Fruit fly (Drosophila melanogaster) whole organism, embryonic: Measurements from ENCODE around the gene CG10132.

ENCODE experiments used
- Atf-2 ChIP-seq: fragments of 200-800 bp; sonication (Bioruptor generic); optimal IDR thresholded peaks from 2 replicates; lab custom pipeline; 2016; ENCODE audit warnings: missing biosample characterization, missing genetic modification characterization
- BEAF-32 ChIP-seq: fragments of 200-800 bp; sonication (Bioruptor generic); optimal IDR thresholded peaks from 3 replicates; lab custom pipeline; 2017; ENCODE audit warnings: missing biosample characterization, missing genetic modification characterization, mild to moderate bottlenecking, moderate library complexity, missing genetic modification reagents
- CG10267 ChIP-seq: fragments of 200-800 bp; sonication (Bioruptor generic); optimal IDR thresholded peaks from 2 replicates; lab custom pipeline; 2018; ENCODE audit warnings: missing biosample characterization, mild to moderate bottlenecking, missing genetic modification characterization, moderate library complexity
- CG13287 ChIP-seq: fragments of 200-800 bp; sonication (Bioruptor generic); IDR thresholded peaks from 2 replicates; pipeline ENCODE4 v1.3.6; 2022; ENCODE audit warnings: missing biosample characterization, missing genetic modification characterization; ENCODE audit not compliant: partially characterized antibody
- CG14441 ChIP-seq: fragments of 200-800 bp; sonication (Bioruptor generic); IDR thresholded peaks from 2 replicates; pipeline ENCODE4 v1.3.6; 2022; ENCODE audit warnings: missing biosample characterization, missing genetic modification characterization
- CG1647 ChIP-seq: fragments of 200-800 bp; sonication (Bioruptor generic); optimal IDR thresholded peaks from 3 replicates; lab custom pipeline; 2016; ENCODE audit warnings: missing biosample characterization, missing genetic modification characterization
- CG17612 ChIP-seq: fragments of 200-800 bp; sonication (Bioruptor generic); IDR thresholded peaks from 2 replicates; pipeline ENCODE4 v1.3.6; 2022; ENCODE audit warnings: missing biosample characterization, missing genetic modification characterization
- CG2129 ChIP-seq: fragments of 200-800 bp; sonication (Bioruptor generic); IDR thresholded peaks from 2 replicates; pipeline ENCODE4 v1.3.6; 2022; ENCODE audit warnings: missing biosample characterization, missing genetic modification characterization; ENCODE audit not compliant: partially characterized antibody
- CG30020 ChIP-seq: fragments of 200-800 bp; optimal IDR thresholded peaks from 2 replicates; lab custom pipeline; 2019; ENCODE audit warnings: missing biosample characterization, mild to moderate bottlenecking, missing genetic modification characterization, moderate library complexity
- CG30431 ChIP-seq: fragments of 200-800 bp; sonication (Bioruptor generic); optimal IDR thresholded peaks from 2 replicates; lab custom pipeline; 2017; ENCODE audit warnings: missing biosample characterization, missing genetic modification characterization
- CG4424 ChIP-seq: fragments of 200-800 bp; sonication (Bioruptor generic); optimal IDR thresholded peaks from 3 replicates; lab custom pipeline; 2016; ENCODE audit warnings: missing biosample characterization, missing genetic modification characterization
- CG4820 ChIP-seq: fragments of 200-800 bp; sonication (Bioruptor generic); optimal IDR thresholded peaks from 3 replicates; lab custom pipeline; 2016; ENCODE audit warnings: missing biosample characterization, missing genetic modification characterization
- CG6175 ChIP-seq: fragments of 200-800 bp; sonication (Bioruptor generic); IDR thresholded peaks from 3 replicates; pipeline ENCODE4 v1.3.6; 2022; ENCODE audit warnings: missing biosample characterization, missing genetic modification characterization
- CG9876 ChIP-seq: fragments of 200-800 bp; sonication (Bioruptor generic); optimal IDR thresholded peaks from 2 replicates; lab custom pipeline; 2016; ENCODE audit warnings: missing biosample characterization, missing genetic modification characterization
- Dad ChIP-seq: fragments of 200-800 bp; sonication (Bioruptor generic); optimal IDR thresholded peaks from 3 replicates; lab custom pipeline; 2016; ENCODE audit warnings: missing biosample characterization, missing genetic modification characterization
- Dll ChIP-seq: fragments of 200-800 bp; sonication (Bioruptor generic); IDR thresholded peaks from 4 replicates; pipeline ENCODE4 v1.3.6; 2022; ENCODE audit warnings: missing biosample characterization, missing genetic modification characterization; ENCODE audit not compliant: partially characterized antibody
- Doc3 ChIP-seq: fragments of 200-800 bp; sonication (Bioruptor generic); IDR thresholded peaks from 3 replicates; pipeline ENCODE4 v1.3.6; 2022; ENCODE audit warnings: missing biosample characterization, missing genetic modification characterization; ENCODE audit not compliant: partially characterized antibody
- Dp ChIP-seq: fragments of 200-800 bp; sonication (Bioruptor generic); optimal IDR thresholded peaks from 2 replicates; lab custom pipeline; 2018; ENCODE audit warnings: missing biosample characterization, mild to moderate bottlenecking, missing genetic modification characterization, moderate library complexity
- E2f2 ChIP-seq: fragments of 200-800 bp; sonication (Bioruptor generic); IDR thresholded peaks from 2 replicates; pipeline ENCODE4 v1.3.6; 2022; ENCODE audit warnings: missing biosample characterization, missing genetic modification characterization
- Eip74EF ChIP-seq, 2 experiments: fragments of 200-800 bp in 1 of 2; fragments of >200 bp in 1 of 2; sonication (Bioruptor generic) in 1 of 2; optimal IDR thresholded peaks; 2 replicates each; lab custom pipeline; 2017 to 2019; ENCODE audit warnings: missing biosample characterization in 2 of 2, missing genetic modification characterization in 2 of 2, mild to moderate bottlenecking in 1 of 2, moderate library complexity in 1 of 2
- Ets97D ChIP-seq: fragments of 200-800 bp; sonication (Bioruptor generic); optimal IDR thresholded peaks from 3 replicates; lab custom pipeline; 2016; ENCODE audit warnings: missing biosample characterization, missing genetic modification characterization
- Fer1 ChIP-seq: fragments of 200-800 bp; sonication (Bioruptor generic); optimal IDR thresholded peaks from 2 replicates; lab custom pipeline; 2017; ENCODE audit warnings: missing biosample characterization, mild to moderate bottlenecking, missing genetic modification characterization
- HLH3B ChIP-seq: fragments of 200-800 bp; sonication (Bioruptor generic); IDR thresholded peaks from 2 replicates; pipeline ENCODE4 v1.3.6; 2022; ENCODE audit warnings: missing biosample characterization, missing genetic modification characterization
- HLHmδ ChIP-seq: fragments of 200-800 bp; sonication (Bioruptor generic); optimal IDR thresholded peaks from 2 replicates; lab custom pipeline; 2018; ENCODE audit warnings: missing biosample characterization, mild to moderate bottlenecking, missing genetic modification characterization, moderate library complexity
- Hey ChIP-seq: fragments of 200-800 bp; sonication (Bioruptor generic); optimal IDR thresholded peaks from 3 replicates; lab custom pipeline; 2018; ENCODE audit warnings: missing biosample characterization, mild to moderate bottlenecking, missing genetic modification characterization
- MBD-R2 ChIP-seq: fragments of 200-800 bp; sonication (Bioruptor generic); IDR thresholded peaks from 2 replicates; pipeline ENCODE4 v1.3.6; 2022; ENCODE audit warnings: missing biosample characterization, missing genetic modification characterization
- Myb ChIP-seq: fragments of 200-800 bp; sonication (Bioruptor generic); optimal IDR thresholded peaks from 2 replicates; lab custom pipeline; 2016; ENCODE audit warnings: missing biosample characterization, missing genetic modification characterization
- Nf-YA ChIP-seq: fragments of 200-800 bp; sonication (Bioruptor generic); IDR thresholded peaks from 2 replicates; pipeline ENCODE4 v1.3.6; 2022; ENCODE audit warnings: missing biosample characterization, missing genetic modification characterization
- Sox102F ChIP-seq: fragments of 200-800 bp; sonication (Bioruptor generic); optimal IDR thresholded peaks from 2 replicates; lab custom pipeline; 2018; ENCODE audit warnings: missing biosample characterization, mild to moderate bottlenecking, missing genetic modification characterization, moderate library complexity
- Tbp ChIP-seq: fragments of >200 bp; optimal IDR thresholded peaks from 2 replicates; lab custom pipeline; 2018; ENCODE audit warnings: missing biosample characterization, missing genetic modification characterization
- Usf ChIP-seq: fragments of 200-800 bp; sonication (Bioruptor generic); optimal IDR thresholded peaks from 2 replicates; lab custom pipeline; 2017; ENCODE audit warnings: missing genotype, missing biosample characterization, missing genetic modification characterization
- YL-1 ChIP-seq: fragments of 200-800 bp; sonication (Bioruptor generic); optimal IDR thresholded peaks from 3 replicates; lab custom pipeline; 2017; ENCODE audit warnings: missing biosample characterization, mild to moderate bottlenecking, missing genetic modification characterization
- bbx ChIP-seq: fragments of 200-800 bp; sonication (Bioruptor generic); IDR thresholded peaks from 2 replicates; pipeline ENCODE4 v1.3.6; 2022; ENCODE audit warnings: missing biosample characterization, missing genetic modification characterization; ENCODE audit not compliant: partially characterized antibody
- crp ChIP-seq, 2 experiments: fragments of 200-800 bp; sonication (Bioruptor generic); optimal IDR thresholded peaks; 2 replicates in 1 of 2; 3 replicates in 1 of 2; lab custom pipeline; 2017; ENCODE audit warnings: missing biosample characterization in 2 of 2, missing genetic modification characterization in 2 of 2, mild to moderate bottlenecking in 1 of 2, moderate library complexity in 1 of 2
- dm ChIP-seq: fragments of 200-800 bp; sonication (Bioruptor generic); optimal IDR thresholded peaks from 3 replicates; lab custom pipeline; 2016; ENCODE audit warnings: missing biosample characterization, missing genetic modification characterization
- dmrt11E ChIP-seq: fragments of 200-800 bp; sonication (Bioruptor generic); optimal IDR thresholded peaks from 3 replicates; lab custom pipeline; 2018; ENCODE audit warnings: missing biosample characterization, mild to moderate bottlenecking, missing genetic modification characterization, moderate library complexity
- ems ChIP-seq: fragments of 200-800 bp; sonication (Bioruptor generic); optimal IDR thresholded peaks from 3 replicates; lab custom pipeline; 2016; ENCODE audit warnings: missing biosample characterization, missing genetic modification characterization
- eve ChIP-seq, 2 experiments: fragments of >200 bp; optimal IDR thresholded peaks; 2 replicates each; lab custom pipeline; 2017; ENCODE audit warnings: missing biosample characterization in 2 of 2, missing genetic modification characterization in 2 of 2
- insv ChIP-seq, 2 experiments: fragments of 200-800 bp; sonication (Bioruptor generic); optimal IDR thresholded peaks; 3 replicates each; lab custom pipeline; 2016 to 2018; ENCODE audit warnings: missing biosample characterization in 2 of 2, missing genetic modification characterization in 2 of 2
- inv ChIP-seq: fragments of 200-800 bp; sonication (Bioruptor generic); IDR thresholded peaks from 2 replicates; pipeline ENCODE4 v1.3.6; 2022; ENCODE audit warnings: missing biosample characterization, missing genetic modification characterization; ENCODE audit not compliant: partially characterized antibody
- jing ChIP-seq: fragments of 200-800 bp; sonication (Bioruptor generic); optimal IDR thresholded peaks from 2 replicates; lab custom pipeline; 2018; ENCODE audit warnings: missing biosample characterization, mild to moderate bottlenecking, missing genetic modification characterization
- luna ChIP-seq: fragments of 200-800 bp; sonication (Bioruptor generic); optimal IDR thresholded peaks from 2 replicates; lab custom pipeline; 2016; ENCODE audit warnings: missing biosample characterization, missing genetic modification characterization
- mam ChIP-seq: fragments of 200-800 bp; sonication (Bioruptor generic); optimal IDR thresholded peaks from 3 replicates; lab custom pipeline; 2016; ENCODE audit warnings: missing biosample characterization, missing genetic modification characterization
- mirr ChIP-seq: fragments of 200-800 bp; sonication (Bioruptor generic); optimal IDR thresholded peaks from 3 replicates; lab custom pipeline; 2018; ENCODE audit warnings: missing biosample characterization, mild to moderate bottlenecking, missing genetic modification characterization
- pan ChIP-seq, 4 experiments: fragments of >200 bp in 3 of 4; fragments of 200-800 bp in 1 of 4; sonication (Bioruptor generic) in 1 of 4; optimal IDR thresholded peaks in 3 of 4; IDR thresholded peaks in 1 of 4; 2 replicates each; pipeline versions ENCODE4 v1.3.6 to Lab custom; 2017 to 2022; ENCODE audit warnings: missing biosample characterization in 2 of 4, missing genetic modification characterization in 2 of 4, mixed read lengths in 1 of 4
- ranshi ChIP-seq: fragments of 200-800 bp; sonication (Bioruptor generic); IDR thresholded peaks from 2 replicates; pipeline ENCODE4 v1.3.6; 2022; ENCODE audit warnings: missing biosample characterization, missing genetic modification characterization
- row ChIP-seq: fragments of 200-800 bp; sonication (Bioruptor generic); IDR thresholded peaks from 3 replicates; pipeline ENCODE4 v1.3.6; 2022; ENCODE audit warnings: missing biosample characterization, missing genetic modification characterization
- scrt ChIP-seq: fragments of 200-800 bp; sonication (Bioruptor generic); optimal IDR thresholded peaks from 2 replicates; lab custom pipeline; 2018; ENCODE audit warnings: missing biosample characterization, mild to moderate bottlenecking, missing genetic modification characterization, moderate library complexity
- sisA ChIP-seq: fragments of 200-800 bp; sonication (Bioruptor generic); IDR thresholded peaks from 2 replicates; pipeline ENCODE4 v1.3.6; 2022; ENCODE audit warnings: missing biosample characterization, missing genetic modification characterization
- sob ChIP-seq: fragments of 200-800 bp; sonication (Bioruptor generic); IDR thresholded peaks from 2 replicates; pipeline ENCODE4 v1.3.6; 2022; ENCODE audit warnings: missing biosample characterization, missing genetic modification characterization

CG10132 gene

dm6 chr2L:19530092-19530491 is 11.5 kb downstream of the CG10132 start, which contains the start of gene CG10165 (continued):
- no peak for TF ChIP-seq Hey
- TF ChIP-seq Dad, result no peak
- no peak for TF ChIP-seq dmrt11E (tag; lab: Kevin White, UChicago)
- no peak for TF ChIP-seq CG4820 (GFP tag; lab: Kevin White, UChicago)
- no peak for TF ChIP-seq Eip74EF (GFP tag; optimal IDR thresholded peaks at IDR 0.05; lab: Kevin White, UChicago)
- no peak for TF ChIP-seq Atf-2
- TF ChIP-seq MBD-R2 (GFP tag; lab: Robert Waterston, UW), result peak; percentile 83
- no peak for TF ChIP-seq CG9876 (GFP tag; lab: Kevin White, UChicago)
- TF ChIP-seq HLH3B (GFP tag; lab: Robert Waterston, UW), result no peak
- no peak for TF ChIP-seq CG2129 (GFP tag; lab: Robert Waterston, UW)
- peak; percentile 94 for TF ChIP-seq CG10267 (tag; lab: Kevin White, UChicago)
- TF ChIP-seq CG30431 (GFP tag; lab: Kevin White, UChicago), result no peak
- TF ChIP-seq row (GFP tag; lab: Robert Waterston, UW), result no peak
- peak; percentile 45; the same call in 2 of the 4 replicates for TF ChIP-seq Dll (GFP tag; lab: Robert Waterston, UW)
- TF ChIP-seq Nf-YA (GFP tag; lab: Robert Waterston, UW), result 0 out of 2 replicates have a peak, but pooled peaks have one; percentile 22
- no peak for TF ChIP-seq sisA (GFP tag; lab: Robert Waterston, UW)
- no peak for TF ChIP-seq jing (GFP tag; lab: Kevin White, UChicago)
- no peak for TF ChIP-seq pan (optimal IDR thresholded peaks at IDR 0.05; lab: Kevin White, UChicago)
- no peak for TF ChIP-seq pan (GFP tag; optimal IDR thresholded peaks at IDR 0.05 in 1 of 2, IDR thresholded peaks at IDR 0.05 in 1 of 2)
- no peak for TF ChIP-seq CG13287 (GFP tag; lab: Robert Waterston, UW)
- TF ChIP-seq HLHmδ, result no peak
- TF ChIP-seq E2f2 (GFP tag; lab: Robert Waterston, UW), result 0 out of 2 replicates have a peak, but pooled peaks have one; percentile 12
- no peak for TF ChIP-seq mam
- TF ChIP-seq BEAF-32 (GFP tag; lab: Kevin White, UChicago), result peak; percentile 12
- TF ChIP-seq CG14441, result no peak
- TF ChIP-seq CG17612 (GFP tag; lab: Robert Waterston, UW), result no peak
- TF ChIP-seq Ets97D (GFP tag; lab: Kevin White, UChicago), result peak; percentile 21
- TF ChIP-seq crp (GFP tag; optimal IDR thresholded peaks at IDR 0.05; lab: Kevin White, UChicago), result peak; percentile 49 to 88
- TF ChIP-seq Myb, result peak; percentile 96
- peak; percentile 11 for TF ChIP-seq Dp (GFP tag; lab: Kevin White, UChicago)
- TF ChIP-seq Fer1, result peak; percentile 2
- no peak for TF ChIP-seq dm
- no peak for TF ChIP-seq Doc3 (GFP tag; lab: Robert Waterston, UW)
- TF ChIP-seq bbx (GFP tag; lab: Robert Waterston, UW), result no peak
- no peak for TF ChIP-seq scrt (GFP tag; lab: Kevin White, UChicago)

dm6 chr2L:19533247-19533646 is 14.6 kb downstream of the CG10132 start, which contains the start of gene CG33116:
Gene CG33116, plus strand, starts transcription at chr2L:19533479.
- peak; percentile 83 for TF ChIP-seq ems (GFP tag; lab: Kevin White, UChicago)
- no peak for TF ChIP-seq eve (GFP tag; optimal IDR thresholded peaks at IDR 0.05; lab: Kevin White, UChicago)
- peak; percentile 23; the same call in 1 of the 2 replicates for TF ChIP-seq inv (GFP tag; lab: Robert Waterston, UW)
- TF ChIP-seq CG6175 (GFP tag; lab: Robert Waterston, UW), result peak; percentile 62; the same call in 1 of the 3 replicates
- peak; percentile 76 for TF ChIP-seq Sox102F (GFP tag; lab: Kevin White, UChicago)
- TF ChIP-seq CG1647 (GFP tag; lab: Kevin White, UChicago), result peak; percentile 73
- peak; percentile 86 for TF ChIP-seq CG4424 (GFP tag; lab: Kevin White, UChicago)
- TF ChIP-seq ranshi, result peak; percentile 77; the same call in 1 of the 2 replicates
- TF ChIP-seq Usf (GFP tag; lab: Kevin White, UChicago), result peak; percentile 65
- peak in 1 of 2 experiments; percentile 25 for TF ChIP-seq insv (GFP tag; optimal IDR thresholded peaks at IDR 0.05; lab: Kevin White, UChicago)
- peak; percentile 68 for TF ChIP-seq YL-1 (GFP tag; lab: Kevin White, UChicago)
- no peak for TF ChIP-seq Tbp (GFP tag; lab: Kevin White, UChicago)
- peak; percentile 61 for TF ChIP-seq CG30020 (tag; lab: Kevin White, UChicago)
- TF ChIP-seq pan (optimal IDR thresholded peaks at IDR 0.05; lab: Kevin White, UChicago), result no peak
- TF ChIP-seq pan (GFP tag; optimal IDR thresholded peaks at IDR 0.05 in 1 of 2, IDR thresholded peaks at IDR 0.05 in 1 of 2), result peak in 1 of 2 experiments; percentile 80
- peak; percentile 12 for TF ChIP-seq luna (GFP tag; lab: Kevin White, UChicago)
- peak; percentile 34 for TF ChIP-seq mirr (GFP tag; lab: Kevin White, UChicago)
- TF ChIP-seq sob (GFP tag; lab: Robert Waterston, UW), result peak; percentile 89
